Worm (Caenorhabditis elegans) whole organism, mixed stage, embryonic: ENCODE data around the gene F44E2.4.

Source experiments
- elt-1 ChIP-seq: sonication (generic microtip); optimal IDR thresholded peaks from 2 replicates; lab custom pipeline; 2017; ENCODE audit warnings: missing genetic modification characterization, mild to moderate bottlenecking, missing compliant biosample characterization, antibody characterized with exemption, moderate library complexity, borderline replicate concordance; ENCODE audit not compliant: insufficient read depth
- elt-3 ChIP-seq: fragments of 150-350 bp; optimal IDR thresholded peaks from 2 replicates; lab custom pipeline; 2014; ENCODE audit warnings: missing biosample characterization, missing genetic modification characterization
- lsy-2 ChIP-seq: fragments of 150-350 bp; optimal IDR thresholded peaks from 2 replicates; lab custom pipeline; 2014; ENCODE audit warnings: missing biosample characterization, missing genetic modification characterization

DNA sequence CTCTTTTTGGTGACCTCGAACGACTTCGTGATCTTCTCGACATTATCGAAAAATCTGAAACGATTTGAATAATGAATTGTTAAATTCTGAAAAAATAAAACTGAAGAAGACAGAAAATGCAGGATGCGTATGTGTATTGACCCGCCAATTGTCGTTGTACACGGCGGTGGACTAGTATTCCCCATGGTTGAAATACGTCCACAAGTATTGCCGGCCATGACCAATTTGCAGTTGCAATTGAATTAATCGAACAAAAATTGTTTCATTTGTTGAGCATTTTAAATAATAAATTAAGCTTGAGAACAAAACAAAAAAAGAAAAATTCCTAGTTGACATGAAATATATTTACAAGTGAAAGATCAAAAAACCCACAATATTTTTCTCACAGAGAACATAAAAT is 9.0 kb downstream of the F44E2.4 start, which contains the start of gene F44E2.3:
- TF ChIP-seq lsy-2 (tag; lab: Kevin White, UChicago) (no peak), elt-3 (tag; lab: Kevin White, UChicago) (no peak), elt-1 (no peak)
